Worm (Caenorhabditis elegans): ENCODE measurements around the gene R166.2.
A peak's percentile ranks its signal among the peaks of the same experiment; 100 is the strongest.

The R166.2 gene

DNA sequence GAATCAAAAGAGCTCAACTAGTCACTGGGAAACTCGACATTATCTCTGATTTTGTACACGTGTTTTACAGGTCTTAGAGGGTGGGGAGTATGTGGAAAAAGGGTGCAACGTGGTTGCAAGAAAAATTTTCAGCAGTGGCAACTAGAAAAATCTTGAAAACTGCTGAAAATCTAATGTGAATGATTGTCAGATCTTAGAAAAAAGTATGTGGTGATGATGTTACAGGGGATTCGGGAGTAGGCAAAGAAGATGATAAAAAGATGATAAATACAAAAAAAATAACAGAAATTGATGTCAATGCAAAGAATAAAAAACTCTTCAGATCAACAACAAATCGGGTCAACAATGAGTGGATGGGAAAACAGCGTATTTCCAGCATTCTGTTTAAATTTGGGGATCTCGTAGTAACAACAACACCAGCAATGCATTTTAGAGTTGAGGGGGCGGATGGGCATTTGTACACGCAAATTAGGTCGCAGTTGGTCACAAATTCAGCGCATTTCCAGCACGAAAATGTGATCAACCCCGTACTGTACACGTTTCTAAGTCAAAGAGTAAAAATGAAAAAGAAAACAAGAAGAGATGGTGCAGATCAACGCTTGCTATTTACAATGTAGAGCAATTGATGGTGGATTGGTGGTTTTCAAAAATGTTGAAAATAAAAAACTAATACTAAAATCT, 6.1 kb upstream of the R166.2 start (continued):
- TF ChIP-seq cebp-1 (GFP tag; IDR thresholded peaks at IDR 0.05) (peak; percentile 65), cebp-1 (tag; optimal IDR thresholded peaks at IDR 0.05) (peak; percentile 49), madf-6 (GFP tag; IDR thresholded peaks at IDR 0.05) (peak; percentile 27; the same call in 1 of the 2 replicates), T26A5.8 (tag; optimal IDR thresholded peaks at IDR 0.05) (no peak), F10E7.11 (tag; optimal IDR thresholded peaks at IDR 0.05) (no peak), ztf-26 (tag; optimal IDR thresholded peaks at IDR 0.05) (peak; percentile 39), unc-130 (GFP tag; optimal IDR thresholded peaks at IDR 0.05) (no peak), K11D2.4 (GFP tag; IDR thresholded peaks at IDR 0.05) (no peak), hsf-1 (GFP tag; IDR thresholded peaks at IDR 0.05) (peak; percentile 29; the same call in 1 of the 2 replicates), Y56A3A.18 (GFP tag; IDR thresholded peaks at IDR 0.05) (0 out of 2 replicates have a peak, but pooled peaks have one; percentile 11), rcor-1 (GFP tag; IDR thresholded peaks at IDR 0.05) (0 out of 2 replicates have a peak, but pooled peaks have one; percentile 19), F37B4.10 (GFP tag; IDR thresholded peaks at IDR 0.05) (0 out of 2 replicates have a peak, but pooled peaks have one; percentile 60), chd-7 (tag; optimal IDR thresholded peaks at IDR 0.05) (peak; percentile 20), hlh-26 (GFP tag; conservative IDR thresholded peaks at IDR 0.05) (0 out of 2 replicates have a peak, but pooled peaks have one; percentile 58), D2030.7 (GFP tag; IDR thresholded peaks at IDR 0.05) (no peak), madf-10 (tag; optimal IDR thresholded peaks at IDR 0.05) (no peak), egrh-3 (GFP tag; IDR thresholded peaks at IDR 0.05) (no peak), B0261.1 (tag; optimal IDR thresholded peaks at IDR 0.05) (no peak), K12H6.12 (tag; optimal IDR thresholded peaks at IDR 0.05) (peak; percentile 47), dpff-1 (tag; optimal IDR thresholded peaks at IDR 0.05) (no peak), Y79H2A.3 (GFP tag; conservative IDR thresholded peaks at IDR 0.05) (no peak), C17E4.6 (GFP tag; IDR thresholded peaks at IDR 0.05) (no peak), akir-1 (GFP tag; optimal IDR thresholded peaks at IDR 0.05) (no peak), Y67H2A.10 (GFP tag; conservative IDR thresholded peaks at IDR 0.05) (no peak), snpc-1.1 (tag; optimal IDR thresholded peaks at IDR 0.05; ENCODE audit: insufficient read depth) (no peak), fkh-3 (tag; optimal IDR thresholded peaks at IDR 0.05) (no peak), F55B11.4 (tag; optimal IDR thresholded peaks at IDR 0.05; ENCODE audit: borderline replicate concordance, insufficient read depth) (no peak), die-1 (tag; optimal IDR thresholded peaks at IDR 0.05) (no peak), ceh-27 (GFP tag; optimal IDR thresholded peaks at IDR 0.05) (no peak), attf-5 (GFP tag; optimal IDR thresholded peaks at IDR 0.05) (peak; percentile 31), madf-8 (GFP tag; conservative IDR thresholded peaks at IDR 0.05) (no peak), B0035.1 (tag; optimal IDR thresholded peaks at IDR 0.05) (no peak), gei-17 (GFP tag; optimal IDR thresholded peaks at IDR 0.05) (no peak), efl-1 (GFP tag; optimal IDR thresholded peaks at IDR 0.05) (no peak), zim-3 (tag; optimal IDR thresholded peaks at IDR 0.05) (peak; percentile 66), hmg-20 (GFP tag; IDR thresholded peaks at IDR 0.05) (no peak), ceh-58 (GFP tag; IDR thresholded peaks at IDR 0.05) (0 out of 2 replicates have a peak, but pooled peaks have one; percentile 78), pbrm-1 (GFP tag; IDR thresholded peaks at IDR 0.05) (no peak; the same call in 1 of the 2 replicates), lir-1 (GFP tag; conservative IDR thresholded peaks at IDR 0.05) (no peak), bed-1 (GFP tag; IDR thresholded peaks at IDR 0.05) (peak; percentile 14; the same call in 1 of the 2 replicates), T07F8.4 (tag; optimal IDR thresholded peaks at IDR 0.05) (no peak), Y95B8A.8 (GFP tag; IDR thresholded peaks at IDR 0.05) (peak; percentile 70), ztf-25 (GFP tag; IDR thresholded peaks at IDR 0.05) (peak; percentile 27; the same call in 1 of the 2 replicates), zfh-2 (GFP tag; conservative IDR thresholded peaks at IDR 0.05) (no peak), nhr-80 (tag; optimal IDR thresholded peaks at IDR 0.05) (no peak), ekl-4 (GFP tag; IDR thresholded peaks at IDR 0.05) (peak; percentile 5; the same call in 1 of the 2 replicates), Y53F4B.3 (GFP tag; IDR thresholded peaks at IDR 0.05) (no peak), nhr-120 (GFP tag; IDR thresholded peaks at IDR 0.05) (no peak)

Measured in whole organism, young adult.